ENCODE assay signal across 3 fruit fly cellular contexts in genomic region chr3R:22390109-22390508, dm6.
TF ChIP-seq lines count a peak whose summit lies in the region.

No protein-coding gene starts in this region.

- no peak for TF ChIP-seq CTCF in whole organism, embryonic (GFP tag; optimal IDR thresholded peaks at IDR 0.05; lab: Kevin White, UChicago)

TF ChIP-seq in whole organism, adult, 20 proteins besides CTCF, POLR2A, EP300 and RAD21:
- TF ChIP-seq CG14711 (tag; optimal IDR thresholded peaks at IDR 0.05; lab: Kevin White, UChicago), result no peak
- TF ChIP-seq CG12768 (GFP tag; optimal IDR thresholded peaks at IDR 0.05; lab: Kevin White, UChicago), result no peak
- peak; percentile 53 for TF ChIP-seq tj (GFP tag; optimal IDR thresholded peaks at IDR 0.05; lab: Kevin White, UChicago)
- no peak for TF ChIP-seq Clk (GFP tag; optimal IDR thresholded peaks at IDR 0.05; lab: Kevin White, UChicago)

TF ChIP-seq in whole organism, embryonic, 481 proteins besides CTCF, POLR2A, EP300 and RAD21:
- TF ChIP-seq CG11247 (GFP tag; IDR thresholded peaks at IDR 0.05; lab: Robert Waterston, UW), result no peak
- TF ChIP-seq tna (GFP tag; IDR thresholded peaks at IDR 0.05; lab: Robert Waterston, UW; ENCODE audit: partially characterized antibody), result no peak
- no peak for TF ChIP-seq sim (GFP tag; IDR thresholded peaks at IDR 0.05; lab: Robert Waterston, UW)
- TF ChIP-seq CG10565 (GFP tag; optimal IDR thresholded peaks at IDR 0.05; lab: Kevin White, UChicago), result no peak
- TF ChIP-seq D19A (tag; optimal IDR thresholded peaks at IDR 0.05; lab: Kevin White, UChicago), result no peak
- TF ChIP-seq pan (optimal IDR thresholded peaks at IDR 0.05; lab: Kevin White, UChicago), result no peak
- no peak for TF ChIP-seq pan (GFP tag; optimal IDR thresholded peaks at IDR 0.05 in 1 of 2, IDR thresholded peaks at IDR 0.05 in 1 of 2)
- TF ChIP-seq CG34422 (GFP tag; IDR thresholded peaks at IDR 0.05; lab: Robert Waterston, UW), result no peak
- no peak for TF ChIP-seq CG8765 (GFP tag; IDR thresholded peaks at IDR 0.05; lab: Robert Waterston, UW)
- peak; percentile 37; the same call in 1 of the 3 replicates for TF ChIP-seq CG34224 (GFP tag; IDR thresholded peaks at IDR 0.05; lab: Robert Waterston, UW; ENCODE audit: partially characterized antibody)
- TF ChIP-seq Xrp1 (GFP tag; IDR thresholded peaks at IDR 0.05; lab: Robert Waterston, UW), result no peak
- no peak for TF ChIP-seq CG15601 (tag; optimal IDR thresholded peaks at IDR 0.05; lab: Kevin White, UChicago)
- TF ChIP-seq Deaf1 (tag; optimal IDR thresholded peaks at IDR 0.05; lab: Kevin White, UChicago), result peak; percentile 37
- TF ChIP-seq CG42726 (GFP tag; IDR thresholded peaks at IDR 0.05; lab: Robert Waterston, UW; ENCODE audit: partially characterized antibody), result no peak
- no peak for TF ChIP-seq dmrt11E (tag; optimal IDR thresholded peaks at IDR 0.05; lab: Kevin White, UChicago)
- TF ChIP-seq CG4820 (GFP tag; optimal IDR thresholded peaks at IDR 0.05; lab: Kevin White, UChicago), result no peak
- no peak for TF ChIP-seq Hr39 (optimal IDR thresholded peaks at IDR 0.05; lab: Kevin White, UChicago)
- TF ChIP-seq lmd (GFP tag; IDR thresholded peaks at IDR 0.05; lab: Robert Waterston, UW), result no peak
- TF ChIP-seq CG3163 (GFP tag; optimal IDR thresholded peaks at IDR 0.05; lab: Kevin White, UChicago), result no peak
- TF ChIP-seq croc (GFP tag; conservative IDR thresholded peaks at IDR 0.05; lab: Robert Waterston, UW), result no peak
- peak; percentile 33 for TF ChIP-seq CG15479 (GFP tag; optimal IDR thresholded peaks at IDR 0.05; lab: Kevin White, UChicago)
- peak; percentile 3 for TF ChIP-seq CG10543 (GFP tag; optimal IDR thresholded peaks at IDR 0.05; lab: Kevin White, UChicago)
- no peak for TF ChIP-seq run (tag; optimal IDR thresholded peaks at IDR 0.05; lab: Kevin White, UChicago)
- TF ChIP-seq Aef1 (GFP tag; IDR thresholded peaks at IDR 0.05; lab: Robert Waterston, UW), result no peak
- no peak for TF ChIP-seq odd (GFP tag; optimal IDR thresholded peaks at IDR 0.05; lab: Kevin White, UChicago)
- TF ChIP-seq vvl (GFP tag; IDR thresholded peaks at IDR 0.05; lab: Robert Waterston, UW), result no peak
- no peak for TF ChIP-seq CG13123 (GFP tag; optimal IDR thresholded peaks at IDR 0.05; lab: Kevin White, UChicago)
- TF ChIP-seq Bteb2 (GFP tag; optimal IDR thresholded peaks at IDR 0.05; lab: Kevin White, UChicago), result no peak
- no peak for TF ChIP-seq Rfx (GFP tag; IDR thresholded peaks at IDR 0.05; lab: Robert Waterston, UW)
- no peak for TF ChIP-seq Sox100B (GFP tag; optimal IDR thresholded peaks at IDR 0.05; lab: Kevin White, UChicago)
- no peak for TF ChIP-seq CG1602 (GFP tag; optimal IDR thresholded peaks at IDR 0.05; lab: Kevin White, UChicago)
- TF ChIP-seq sens-2 (GFP tag; IDR thresholded peaks at IDR 0.05; lab: Robert Waterston, UW), result no peak
- TF ChIP-seq CG18262 (tag; optimal IDR thresholded peaks at IDR 0.05; lab: Kevin White, UChicago), result no peak
- no peak for TF ChIP-seq Side (GFP tag; optimal IDR thresholded peaks at IDR 0.05; lab: Kevin White, UChicago)
- no peak for TF ChIP-seq pum (GFP tag; optimal IDR thresholded peaks at IDR 0.05; lab: Kevin White, UChicago)
- TF ChIP-seq Hr78 (GFP tag; optimal IDR thresholded peaks at IDR 0.05; lab: Kevin White, UChicago), result no peak
- peak; percentile 92 for TF ChIP-seq CG13894 (tag; optimal IDR thresholded peaks at IDR 0.05; lab: Kevin White, UChicago)

TF ChIP-seq in whole organism, wandering third instar larva, 38 proteins besides CTCF, POLR2A, EP300 and RAD21:
- TF ChIP-seq dl (GFP tag; optimal IDR thresholded peaks at IDR 0.05; lab: Kevin White, UChicago; ENCODE audit: insufficient read depth in 1 of 2, partially characterized antibody in 2 of 2), result no peak
- TF ChIP-seq fru (GFP tag; optimal IDR thresholded peaks at IDR 0.05; lab: Kevin White, UChicago), result no peak
- peak; percentile 45 for TF ChIP-seq psq (GFP tag; optimal IDR thresholded peaks at IDR 0.05; lab: Kevin White, UChicago)
- no peak for TF ChIP-seq h (GFP tag; optimal IDR thresholded peaks at IDR 0.05; lab: Kevin White, UChicago)
- TF ChIP-seq Hr83 (GFP tag; optimal IDR thresholded peaks at IDR 0.05; lab: Kevin White, UChicago; ENCODE audit: poor library complexity, severe bottlenecking), result no peak
